Worm (Caenorhabditis elegans): Measurements from ENCODE around the gene mtrr-1.

Gene mtrr-1

ce11 chrII:9285171-9286025 lies at the start of gene mtrr-1:
mtrr-1 (plus strand) TSS chrII:9285975.
- TF ChIP-seq him-1 (tag; optimal IDR thresholded peaks at IDR 0.05) (no peak), W03F9.2 (tag; optimal IDR thresholded peaks at IDR 0.05) (peak; percentile 25)

DNA sequence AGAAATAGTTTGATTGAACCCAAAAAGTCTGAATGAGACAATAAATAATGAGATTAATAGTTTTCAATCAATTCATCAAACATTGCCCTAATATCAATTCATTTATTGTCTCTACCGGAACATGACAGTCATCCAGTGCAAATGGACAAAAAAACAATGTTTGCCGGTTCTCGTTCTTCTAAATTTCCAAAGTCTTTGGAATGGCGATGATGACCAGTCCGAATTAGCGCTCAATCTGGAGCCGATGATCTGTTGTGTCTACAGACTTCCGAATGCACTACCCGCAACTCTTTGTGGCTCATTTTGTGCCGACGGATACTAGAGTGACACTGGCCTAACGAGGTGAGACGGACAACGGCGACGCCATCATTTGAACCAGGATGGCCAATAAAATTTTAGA lies 49.5 kb upstream of the mtrr-1 start, which contains the start of gene T26C5.3:
T26C5.3 (plus strand) TSS at position 301 of the 400 bp plus-strand sequence.
- TF ChIP-seq W03F9.2 (tag; optimal IDR thresholded peaks at IDR 0.05) (no peak), him-1 (tag; optimal IDR thresholded peaks at IDR 0.05) (no peak), dao-5 (tag; optimal IDR thresholded peaks at IDR 0.05) (no peak)

- TF ChIP-seq W03F9.2 (tag; optimal IDR thresholded peaks at IDR 0.05) (no peak), him-1 (tag; optimal IDR thresholded peaks at IDR 0.05) (no peak), dao-5 (tag; optimal IDR thresholded peaks at IDR 0.05) (no peak)
Measured at ce11 chrII:9236972-9237371, 48.8 kb upstream of the mtrr-1 start.

DNA sequence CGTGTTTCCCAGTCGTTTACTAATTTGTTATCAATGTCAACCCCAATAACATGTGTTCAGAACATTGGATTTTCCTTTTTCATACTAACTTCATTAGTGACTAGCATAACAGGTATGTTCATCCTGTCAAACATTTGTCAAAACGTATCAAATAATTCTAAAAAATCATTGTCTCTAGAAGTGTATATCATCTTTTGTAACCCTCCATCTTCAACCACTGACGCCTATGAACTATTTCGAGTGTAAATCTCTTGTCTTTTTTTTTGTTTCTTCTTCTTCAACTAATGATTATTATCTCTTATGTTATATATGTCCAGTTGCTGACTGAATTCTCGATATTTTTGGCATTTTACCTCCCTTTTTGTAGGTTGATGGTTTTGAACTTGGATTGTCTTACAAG lies 48.1 kb upstream of the mtrr-1 start:
- TF ChIP-seq dao-5 (tag; optimal IDR thresholded peaks at IDR 0.05), result no peak
- no peak for TF ChIP-seq him-1 (tag; optimal IDR thresholded peaks at IDR 0.05)
- no peak for TF ChIP-seq W03F9.2 (tag; optimal IDR thresholded peaks at IDR 0.05)

- TF ChIP-seq W03F9.2 (tag; optimal IDR thresholded peaks at IDR 0.05), result no peak
- no peak for TF ChIP-seq dao-5 (tag; optimal IDR thresholded peaks at IDR 0.05)
- TF ChIP-seq him-1 (tag; optimal IDR thresholded peaks at IDR 0.05), result no peak
Measured at ce11 chrII:9241610-9242009, 44.2 kb upstream of the mtrr-1 start.

- TF ChIP-seq dao-5 (tag; optimal IDR thresholded peaks at IDR 0.05) (no peak), W03F9.2 (tag; optimal IDR thresholded peaks at IDR 0.05) (no peak), him-1 (tag; optimal IDR thresholded peaks at IDR 0.05) (no peak)
Measured at ce11 chrII:9242804-9243203, 43.0 kb upstream of the mtrr-1 start.

DNA sequence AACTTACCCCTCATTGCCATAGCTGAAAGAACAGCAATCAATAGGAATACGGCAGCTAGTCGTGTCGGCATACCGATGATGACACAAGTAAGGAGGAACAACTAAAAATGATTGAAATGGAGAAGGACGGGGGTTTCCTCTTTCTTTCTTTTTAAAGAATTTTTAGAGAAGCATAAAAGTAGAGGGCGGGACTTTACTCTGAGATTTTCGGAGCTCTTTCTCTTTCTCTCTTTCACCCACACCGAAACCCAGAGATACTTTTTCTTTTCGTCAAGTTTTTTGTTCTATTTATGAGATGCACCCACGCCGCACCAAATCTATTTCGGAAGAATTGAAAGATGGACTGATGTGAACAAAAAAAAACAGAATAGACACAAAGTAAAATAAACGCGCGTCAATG lies 39.1 kb upstream of the mtrr-1 start, which contains the start of gene T26C5.5:
T26C5.5 (minus strand) TSS at position 101 of the 400 bp plus-strand sequence.
- TF ChIP-seq W03F9.2 (tag; optimal IDR thresholded peaks at IDR 0.05) (no peak), him-1 (tag; optimal IDR thresholded peaks at IDR 0.05) (no peak), dao-5 (tag; optimal IDR thresholded peaks at IDR 0.05) (no peak)

ce11 chrII:9250422-9250821 lies 35.4 kb upstream of the mtrr-1 start, which contains the start of gene T26C5.4:
T26C5.4 (minus strand) TSS chrII:9250522.
- TF ChIP-seq dao-5 (tag; optimal IDR thresholded peaks at IDR 0.05) (no peak), W03F9.2 (tag; optimal IDR thresholded peaks at IDR 0.05) (no peak), him-1 (tag; optimal IDR thresholded peaks at IDR 0.05) (no peak)

DNA sequence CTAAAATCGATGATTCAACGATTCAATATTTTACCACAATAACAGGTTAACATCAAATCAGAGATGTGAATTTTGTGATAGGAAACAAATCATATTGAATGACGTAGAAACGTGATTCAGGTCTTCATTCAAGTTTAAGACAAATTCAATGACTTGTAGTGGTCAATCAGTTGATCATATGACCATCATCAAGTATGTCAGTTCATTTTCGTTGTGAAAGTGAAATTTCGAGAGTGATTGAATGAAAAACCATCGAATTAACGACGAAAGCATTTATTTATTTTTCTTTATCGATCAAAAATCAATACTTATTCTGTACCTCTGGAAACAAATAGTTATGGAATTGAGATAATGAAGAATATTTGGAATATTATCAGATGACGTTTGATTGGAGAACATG lies 34.2 kb upstream of the mtrr-1 start:
- TF ChIP-seq W03F9.2 (tag; optimal IDR thresholded peaks at IDR 0.05), result no peak
- no peak for TF ChIP-seq dao-5 (tag; optimal IDR thresholded peaks at IDR 0.05)
- no peak for TF ChIP-seq him-1 (tag; optimal IDR thresholded peaks at IDR 0.05)

- TF ChIP-seq him-1 (tag; optimal IDR thresholded peaks at IDR 0.05), result no peak
Measured at ce11 chrII:9254187-9254586, 31.6 kb upstream of the mtrr-1 start, which contains the start of gene nlp-82. nlp-82 (minus strand) TSS chrII:9254287.

- TF ChIP-seq him-1 (tag; optimal IDR thresholded peaks at IDR 0.05) (no peak), dao-5 (tag; optimal IDR thresholded peaks at IDR 0.05) (no peak)
Measured at ce11 chrII:9258034-9258556, 27.7 kb upstream of the mtrr-1 start.

DNA sequence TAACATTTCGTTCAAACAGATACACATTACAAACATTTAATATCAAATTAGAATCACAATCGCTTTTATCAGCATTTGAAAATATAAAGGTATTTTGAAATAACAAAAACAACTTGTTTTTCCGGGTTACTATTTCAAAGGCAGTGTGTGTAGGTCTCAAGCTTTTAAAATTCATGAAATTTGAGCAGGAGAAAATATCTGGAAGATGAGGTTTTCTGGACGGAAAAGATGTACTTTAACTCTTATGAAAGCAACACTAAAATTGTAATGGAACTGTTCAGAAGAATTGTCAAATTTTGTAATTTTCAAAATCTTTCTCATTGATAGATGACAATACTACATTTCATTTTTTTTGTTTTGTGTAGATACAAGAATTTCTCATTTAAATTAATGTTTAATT lies 27.2 kb upstream of the mtrr-1 start:
- TF ChIP-seq dao-5 (tag; optimal IDR thresholded peaks at IDR 0.05) (no peak), him-1 (tag; optimal IDR thresholded peaks at IDR 0.05) (no peak), W03F9.2 (tag; optimal IDR thresholded peaks at IDR 0.05) (no peak)

- no peak for TF ChIP-seq him-1 (tag; optimal IDR thresholded peaks at IDR 0.05)
- no peak for TF ChIP-seq W03F9.2 (tag; optimal IDR thresholded peaks at IDR 0.05)
- no peak for TF ChIP-seq dao-5 (tag; optimal IDR thresholded peaks at IDR 0.05)
Measured at ce11 chrII:9260026-9260425, 25.7 kb upstream of the mtrr-1 start.

ce11 chrII:9261403-9261802 lies 24.4 kb upstream of the mtrr-1 start:
- TF ChIP-seq dao-5 (tag; optimal IDR thresholded peaks at IDR 0.05) (no peak), him-1 (tag; optimal IDR thresholded peaks at IDR 0.05) (no peak), W03F9.2 (tag; optimal IDR thresholded peaks at IDR 0.05) (no peak)

Measured in whole organism, L4/young adult.